Comparison of ENCODE assay signal across 5 fruit fly cellular contexts in the genomic region with DNA sequence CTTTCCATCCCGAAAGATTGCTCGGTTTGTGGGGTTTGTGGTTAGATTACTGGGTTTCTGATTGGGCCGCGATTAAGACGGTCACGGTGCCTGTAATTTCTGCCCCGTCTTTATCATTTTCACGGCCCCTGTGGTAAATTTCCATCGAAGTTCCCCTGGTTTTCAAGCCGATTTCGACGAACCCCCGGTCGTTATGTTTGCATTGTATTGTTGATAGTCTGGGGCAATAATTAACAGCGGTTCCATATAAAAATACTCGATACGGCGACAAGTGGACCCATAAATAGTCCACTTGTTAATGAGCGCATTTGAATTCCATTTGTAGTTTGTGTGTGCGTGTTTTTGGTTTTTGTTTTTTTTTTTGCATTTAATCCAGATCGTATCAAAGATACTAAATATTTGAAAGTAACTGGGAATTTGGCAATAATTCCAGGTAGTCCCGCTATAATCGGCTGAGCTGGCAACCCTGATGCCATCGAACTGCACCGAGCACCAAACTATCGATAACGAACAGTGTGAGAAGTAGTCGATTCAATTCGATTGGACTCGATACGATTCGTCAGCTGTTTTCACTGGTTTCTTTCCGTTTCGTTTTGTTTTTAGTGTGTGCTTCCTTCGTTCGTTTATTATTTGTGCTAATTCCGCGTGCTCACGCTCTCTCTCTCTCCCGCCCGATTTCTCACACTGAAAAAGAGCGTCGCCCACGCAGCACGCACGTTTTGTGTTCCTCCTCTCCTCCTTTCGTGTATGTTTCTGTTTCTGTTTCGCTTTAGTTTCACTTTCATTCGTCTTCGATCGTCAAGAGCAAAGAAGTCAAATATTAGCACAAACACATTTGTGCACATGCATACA.
TF ChIP-seq lines count a peak whose summit lies in the region.

No protein-coding gene starts in this region.

TF ChIP-seq in whole organism, adult, 20 proteins besides CTCF, POLR2A, EP300 and RAD21 (continued from another document):
- peak; percentile 37 for TF ChIP-seq CG11617 (GFP tag; optimal IDR thresholded peaks at IDR 0.05; lab: Kevin White, UChicago)
- no peak for TF ChIP-seq toe (GFP tag; optimal IDR thresholded peaks at IDR 0.05; lab: Kevin White, UChicago)
- peak; percentile 57 for TF ChIP-seq bab1 (GFP tag; optimal IDR thresholded peaks at IDR 0.05; lab: Kevin White, UChicago)
- no peak for TF ChIP-seq CG7045 (GFP tag; optimal IDR thresholded peaks at IDR 0.05; lab: Kevin White, UChicago)

TF ChIP-seq in whole organism, embryonic, 481 proteins besides CTCF, POLR2A, EP300 and RAD21 (continued from another document and continues in another):
- TF ChIP-seq CG11093 (GFP tag; IDR thresholded peaks at IDR 0.05; lab: Robert Waterston, UW) (no peak), CG31388 (GFP tag; optimal IDR thresholded peaks at IDR 0.05; lab: Kevin White, UChicago) (no peak), tll (GFP tag; optimal IDR thresholded peaks at IDR 0.05; lab: Kevin White, UChicago) (peak in 1 of 2 experiments; percentile 66), Six4 (GFP tag; optimal IDR thresholded peaks at IDR 0.05; lab: Kevin White, UChicago) (peak; percentile 17), ssp (GFP tag; IDR thresholded peaks at IDR 0.05; lab: Robert Waterston, UW) (no peak), CG17385 (GFP tag; optimal IDR thresholded peaks at IDR 0.05; lab: Kevin White, UChicago) (no peak), sc (optimal IDR thresholded peaks at IDR 0.05; lab: Kevin White, UChicago) (no peak), sc (GFP tag; optimal IDR thresholded peaks at IDR 0.05; lab: Kevin White, UChicago) (no peak), CG2889 (GFP tag; IDR thresholded peaks at IDR 0.05; lab: Robert Waterston, UW) (no peak), stc (GFP tag; IDR thresholded peaks at IDR 0.05; lab: Robert Waterston, UW) (no peak), eve (GFP tag; optimal IDR thresholded peaks at IDR 0.05; lab: Kevin White, UChicago) (no peak), CG4707 (GFP tag; optimal IDR thresholded peaks at IDR 0.05; lab: Kevin White, UChicago) (no peak), unpg (GFP tag; optimal IDR thresholded peaks at IDR 0.05; lab: Kevin White, UChicago) (no peak), Doc3 (GFP tag; IDR thresholded peaks at IDR 0.05; lab: Robert Waterston, UW; ENCODE audit: partially characterized antibody) (peak; percentile 73), caup (GFP tag; optimal IDR thresholded peaks at IDR 0.05; lab: Kevin White, UChicago; ENCODE audit: severe bottlenecking) (peak; percentile 53), CG14050 (GFP tag; IDR thresholded peaks at IDR 0.05; lab: Robert Waterston, UW) (no peak), yki (optimal IDR thresholded peaks at IDR 0.05; lab: Kevin White, UChicago) (no peak), CG10543 (GFP tag; optimal IDR thresholded peaks at IDR 0.05; lab: Kevin White, UChicago) (peak; percentile 50), MESR4 (GFP tag; optimal IDR thresholded peaks at IDR 0.05; lab: Kevin White, UChicago) (peak; percentile 15), CG13775 (GFP tag; optimal IDR thresholded peaks at IDR 0.05; lab: Kevin White, UChicago) (peak; percentile 2), Elba2 (GFP tag; optimal IDR thresholded peaks at IDR 0.05; lab: Kevin White, UChicago) (no peak), zen2 (GFP tag; IDR thresholded peaks at IDR 0.05; lab: Robert Waterston, UW; ENCODE audit: partially characterized antibody) (peak; percentile 83), CG15073 (GFP tag; optimal IDR thresholded peaks at IDR 0.05; lab: Kevin White, UChicago) (no peak), sim (GFP tag; IDR thresholded peaks at IDR 0.05; lab: Robert Waterston, UW) (no peak), unc-4 (GFP tag; IDR thresholded peaks at IDR 0.05; lab: Robert Waterston, UW; ENCODE audit: partially characterized antibody) (peak; percentile 80), CG32767 (GFP tag; IDR thresholded peaks at IDR 0.05; lab: Robert Waterston, UW) (no peak), Awh (GFP tag; IDR thresholded peaks at IDR 0.05; lab: Robert Waterston, UW) (no peak), mam (GFP tag; optimal IDR thresholded peaks at IDR 0.05; lab: Kevin White, UChicago) (peak; percentile 49), CG4404 (GFP tag; IDR thresholded peaks at IDR 0.05; lab: Robert Waterston, UW) (no peak), sens-2 (GFP tag; IDR thresholded peaks at IDR 0.05; lab: Robert Waterston, UW) (no peak)

TF ChIP-seq in whole organism, prepupa, 60 proteins besides CTCF, POLR2A, EP300 and RAD21 (continued from another document):
- TF ChIP-seq CG31627 (GFP tag; optimal IDR thresholded peaks at IDR 0.05; lab: Kevin White, UChicago) (peak; percentile 27), CG4318 (GFP tag; optimal IDR thresholded peaks at IDR 0.05; lab: Kevin White, UChicago) (no peak), CG6854 (GFP tag; optimal IDR thresholded peaks at IDR 0.05; lab: Kevin White, UChicago) (peak; percentile 35), Ets96B (tag; optimal IDR thresholded peaks at IDR 0.05; lab: Kevin White, UChicago) (no peak), eg (GFP tag; IDR thresholded peaks at IDR 0.05; lab: Robert Waterston, UW) (0 out of 3 replicates have a peak, but pooled peaks have one; percentile 30), CG15336 (GFP tag; IDR thresholded peaks at IDR 0.05; lab: Robert Waterston, UW) (0 out of 2 replicates have a peak, but pooled peaks have one; percentile 14)
TF ChIP-seq in whole organism, prepupa: peak in this region for 16.

TF ChIP-seq in whole organism, pupa, 21 proteins besides CTCF, POLR2A, EP300 and RAD21 (continued from another document):
- no peak for TF ChIP-seq CG34367 (tag; optimal IDR thresholded peaks at IDR 0.05; lab: Kevin White, UChicago)
- TF ChIP-seq gl (tag; optimal IDR thresholded peaks at IDR 0.05; lab: Kevin White, UChicago), result no peak
- no peak for TF ChIP-seq CG8301 (tag; optimal IDR thresholded peaks at IDR 0.05; lab: Kevin White, UChicago)
- no peak for TF ChIP-seq CG12605 (GFP tag; IDR thresholded peaks at IDR 0.05; lab: Robert Waterston, UW)

TF ChIP-seq in whole organism, wandering third instar larva, 38 proteins besides CTCF, POLR2A, EP300 and RAD21 (continued from another document):
- TF ChIP-seq Jra (GFP tag; optimal IDR thresholded peaks at IDR 0.05; lab: Kevin White, UChicago), result no peak
- TF ChIP-seq fru (GFP tag; optimal IDR thresholded peaks at IDR 0.05; lab: Kevin White, UChicago), result peak; percentile 46
- TF ChIP-seq Sp1 (GFP tag; optimal IDR thresholded peaks at IDR 0.05; lab: Kevin White, UChicago), result no peak
- no peak for TF ChIP-seq Dfd (GFP tag; optimal IDR thresholded peaks at IDR 0.05; lab: Kevin White, UChicago)
- peak; percentile 39 for TF ChIP-seq h (GFP tag; optimal IDR thresholded peaks at IDR 0.05; lab: Kevin White, UChicago)
- TF ChIP-seq CrebA (GFP tag; optimal IDR thresholded peaks at IDR 0.05; lab: Kevin White, UChicago; ENCODE audit: borderline replicate concordance), result no peak
- TF ChIP-seq N (GFP tag; optimal IDR thresholded peaks at IDR 0.05; lab: Kevin White, UChicago), result no peak
- TF ChIP-seq usp (GFP tag; optimal IDR thresholded peaks at IDR 0.05; lab: Kevin White, UChicago), result no peak
- no peak for TF ChIP-seq Hnf4 (GFP tag; optimal IDR thresholded peaks at IDR 0.05; lab: Kevin White, UChicago)
- peak; percentile 4 for TF ChIP-seq OdsH (GFP tag; optimal IDR thresholded peaks at IDR 0.05; lab: Kevin White, UChicago)
- TF ChIP-seq br (GFP tag; optimal IDR thresholded peaks at IDR 0.05; lab: Kevin White, UChicago), result peak; percentile 12
- no peak for TF ChIP-seq dl (GFP tag; optimal IDR thresholded peaks at IDR 0.05; lab: Kevin White, UChicago; ENCODE audit: insufficient read depth in 1 of 2, partially characterized antibody in 2 of 2)
- no peak for TF ChIP-seq Abd-B (GFP tag; optimal IDR thresholded peaks at IDR 0.05; lab: Kevin White, UChicago)
- TF ChIP-seq Myc (optimal IDR thresholded peaks at IDR 0.05; lab: Kevin White, UChicago), result no peak
- no peak for TF ChIP-seq HLH106 (tag; optimal IDR thresholded peaks at IDR 0.05; lab: Kevin White, UChicago)
- TF ChIP-seq Hr78 (GFP tag; optimal IDR thresholded peaks at IDR 0.05; lab: Kevin White, UChicago), result no peak
- TF ChIP-seq lola (GFP tag; optimal IDR thresholded peaks at IDR 0.05; lab: Kevin White, UChicago), result no peak
- TF ChIP-seq sage (GFP tag; optimal IDR thresholded peaks at IDR 0.05; lab: Kevin White, UChicago), result no peak
- no peak for TF ChIP-seq dmrt93B (GFP tag; optimal IDR thresholded peaks at IDR 0.05; lab: Kevin White, UChicago)
- TF ChIP-seq tai (GFP tag; optimal IDR thresholded peaks at IDR 0.05; lab: Kevin White, UChicago), result no peak
